Worm (Caenorhabditis elegans): ENCODE measurements around the gene R151.1.

R151.1 gene

DNA sequence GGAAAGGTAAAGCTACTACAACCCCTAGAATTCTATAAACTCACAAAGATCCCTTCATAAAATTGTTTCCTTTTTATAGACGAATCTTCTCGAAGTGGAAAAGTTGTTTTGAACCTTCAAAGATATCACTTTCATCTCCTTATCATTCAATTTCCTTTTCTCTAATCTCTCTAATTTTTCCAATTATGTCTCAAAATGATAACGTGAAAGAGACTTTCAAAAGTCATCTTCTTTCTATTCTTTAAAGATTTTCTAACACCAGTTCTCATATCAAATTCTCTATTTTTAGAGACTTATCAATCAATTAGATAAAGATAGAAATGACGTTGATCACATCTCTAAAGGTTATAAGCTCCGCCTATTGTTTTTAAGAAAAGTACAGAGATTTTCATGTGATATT, 16.9 kb upstream of the R151.1 start:
- peak; percentile 32 for TF ChIP-seq nhr-43 (tag; optimal IDR thresholded peaks at IDR 0.05; ENCODE audit: poor library complexity, severe bottlenecking)
- TF ChIP-seq nhr-76 (tag; optimal IDR thresholded peaks at IDR 0.05) = no peak
- no peak for TF ChIP-seq lsy-12 (tag; optimal IDR thresholded peaks at IDR 0.05)
- TF ChIP-seq nhr-23 (tag; optimal IDR thresholded peaks at IDR 0.05) = peak; percentile 47
- no peak for TF ChIP-seq ceh-28 (tag; optimal IDR thresholded peaks at IDR 0.05)
- TF ChIP-seq nhr-25 (tag; optimal IDR thresholded peaks at IDR 0.05) = peak; percentile 5

DNA sequence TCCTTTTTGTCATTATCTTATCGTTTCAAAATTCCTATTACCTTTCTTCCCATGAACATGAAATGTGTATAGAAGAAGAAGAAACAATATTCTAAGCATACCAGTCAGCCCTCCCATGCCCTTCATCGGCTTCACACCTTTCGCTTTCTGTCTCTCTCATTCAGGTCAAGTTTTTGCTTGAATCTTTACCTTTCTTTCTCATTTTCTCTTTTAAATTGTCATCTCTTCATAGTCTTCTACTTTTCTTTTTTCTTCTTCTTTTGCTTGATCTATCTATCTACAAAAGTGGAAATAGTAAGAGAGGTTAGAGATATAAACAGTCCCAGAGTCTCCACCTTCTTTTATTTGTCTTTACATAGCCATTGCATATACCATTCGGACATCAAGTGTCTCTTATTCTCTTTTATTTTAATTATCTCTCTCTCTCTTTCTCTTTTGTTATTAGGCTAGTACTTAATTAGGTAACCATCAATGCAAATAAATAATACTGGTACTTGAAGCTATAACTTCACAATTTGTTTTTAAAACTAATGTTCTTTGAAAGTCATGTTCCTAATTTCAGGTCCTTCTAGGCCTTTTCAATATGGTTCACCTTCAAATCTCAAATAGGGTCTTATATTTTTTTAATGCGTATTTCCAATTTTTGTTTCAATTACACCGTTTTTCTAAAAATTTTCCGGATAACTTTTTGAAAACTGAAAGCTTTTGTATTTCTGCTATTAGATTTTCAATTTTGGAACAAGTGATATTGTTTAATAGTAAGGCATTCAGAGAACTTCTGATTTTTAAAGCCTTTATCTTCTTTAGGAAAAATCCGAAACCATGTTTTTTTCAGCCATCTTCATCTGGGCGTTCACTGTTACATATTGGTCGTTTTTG, 14.7 kb upstream of the R151.1 start, which contains the start of gene dpy-31:
Gene dpy-31 (plus strand): TSS at position 829 of the 879 bp plus-strand sequence.
- no peak for TF ChIP-seq mdl-1 (tag; optimal IDR thresholded peaks at IDR 0.05)
- TF ChIP-seq nhr-23 (tag; optimal IDR thresholded peaks at IDR 0.05) = peak; percentile 89
- peak; percentile 80 for TF ChIP-seq nhr-25 (tag; optimal IDR thresholded peaks at IDR 0.05)
- TF ChIP-seq nhr-43 (tag; optimal IDR thresholded peaks at IDR 0.05; ENCODE audit: poor library complexity, severe bottlenecking) = peak; percentile 62
- TF ChIP-seq ceh-28 (tag; optimal IDR thresholded peaks at IDR 0.05) = no peak
- TF ChIP-seq elt-3 (tag; optimal IDR thresholded peaks at IDR 0.05) = peak in 1 of 3 experiments; percentile 47
- no peak for TF ChIP-seq lin-39 (tag; optimal IDR thresholded peaks at IDR 0.05)
- TF ChIP-seq nhr-12 (tag; optimal IDR thresholded peaks at IDR 0.05) = no peak
- no peak for TF ChIP-seq ceh-82 (tag; optimal IDR thresholded peaks at IDR 0.05)

DNA sequence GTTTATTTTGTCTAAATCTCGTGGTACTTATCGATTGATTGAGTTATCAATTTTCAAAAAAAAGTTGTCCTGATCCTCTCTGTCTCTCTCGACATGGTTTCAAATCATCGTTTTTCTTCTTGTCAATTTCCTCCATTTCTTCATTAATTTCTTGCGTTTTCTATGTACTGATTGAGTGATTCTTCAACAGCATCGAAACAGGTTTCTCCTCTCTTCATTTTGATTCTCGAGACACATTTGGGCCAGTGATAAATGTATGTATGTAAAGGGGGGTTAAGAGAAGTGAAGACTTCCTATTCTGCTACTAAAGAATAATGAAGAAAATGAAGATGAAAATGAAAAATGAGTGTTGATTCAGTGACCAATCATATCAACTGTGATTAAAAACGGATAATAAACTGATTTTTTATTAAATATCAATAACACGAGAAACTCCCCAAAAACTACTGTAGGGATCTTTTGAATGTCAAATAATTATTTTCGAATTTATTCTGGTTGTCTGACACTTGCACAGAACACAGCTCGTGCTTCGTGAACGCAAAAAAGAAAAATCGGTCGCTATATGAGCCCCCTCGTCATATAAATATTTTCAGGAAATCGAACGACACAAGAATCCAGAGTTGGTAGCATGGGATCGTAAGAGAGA, 13.1 kb upstream of the R151.1 start:
- TF ChIP-seq nhr-23 (tag; optimal IDR thresholded peaks at IDR 0.05) (peak; percentile 68), unc-39 (tag; optimal IDR thresholded peaks at IDR 0.05) (no peak), elt-3 (tag; optimal IDR thresholded peaks at IDR 0.05) (peak in 1 of 3 experiments; percentile 44), lsy-12 (tag; optimal IDR thresholded peaks at IDR 0.05) (peak; percentile 5), hmg-11 (tag; optimal IDR thresholded peaks at IDR 0.05) (no peak), ztf-4 (tag; optimal IDR thresholded peaks at IDR 0.05) (no peak), nhr-28 (tag; optimal IDR thresholded peaks at IDR 0.05) (no peak), nhr-25 (tag; optimal IDR thresholded peaks at IDR 0.05) (peak; percentile 58), ceh-28 (tag; optimal IDR thresholded peaks at IDR 0.05) (peak; percentile 49)

ce11 chrIII:7207903-7208497, 8.3 kb upstream of the R151.1 start, which contains the start of gene rpl-6:
Gene rpl-6, plus strand, starts transcription at chrIII:7208447.
- peak; percentile 98 for TF ChIP-seq nhr-23 (tag; optimal IDR thresholded peaks at IDR 0.05)
- peak; percentile 13 for TF ChIP-seq ztf-4 (tag; optimal IDR thresholded peaks at IDR 0.05)
- no peak for TF ChIP-seq nhr-28 (tag; optimal IDR thresholded peaks at IDR 0.05)
- no peak for TF ChIP-seq eor-1 (tag; optimal IDR thresholded peaks at IDR 0.05)
- TF ChIP-seq egl-27 (tag; optimal IDR thresholded peaks at IDR 0.05) = peak; percentile 72
- TF ChIP-seq R02D3.7 (tag; optimal IDR thresholded peaks at IDR 0.05) = peak; percentile 84
- TF ChIP-seq fkh-2 (tag; optimal IDR thresholded peaks at IDR 0.05) = no peak
- TF ChIP-seq unc-62 (GFP tag; optimal IDR thresholded peaks at IDR 0.05) = no peak
- TF ChIP-seq ceh-9 (tag; optimal IDR thresholded peaks at IDR 0.05) = no peak
- peak; percentile 22 for TF ChIP-seq ZK546.5 (tag; optimal IDR thresholded peaks at IDR 0.05)
- no peak for TF ChIP-seq nhr-237 (tag; optimal IDR thresholded peaks at IDR 0.05)
- peak; percentile 60 for TF ChIP-seq ceh-28 (tag; optimal IDR thresholded peaks at IDR 0.05)
- peak; percentile 79 for TF ChIP-seq nhr-43 (tag; optimal IDR thresholded peaks at IDR 0.05; ENCODE audit: poor library complexity, severe bottlenecking)
- TF ChIP-seq ztf-11 (tag; optimal IDR thresholded peaks at IDR 0.05) = no peak
- TF ChIP-seq mdl-1 (tag; optimal IDR thresholded peaks at IDR 0.05) = no peak
- TF ChIP-seq jun-1 (tag; optimal IDR thresholded peaks at IDR 0.05) = peak; percentile 35
- peak; percentile 37 for TF ChIP-seq tbx-2 (tag; optimal IDR thresholded peaks at IDR 0.05)
- TF ChIP-seq nfya-1 (tag; optimal IDR thresholded peaks at IDR 0.05; ENCODE audit: insufficient read depth) = peak; percentile 98
- peak; percentile 98 for TF ChIP-seq pha-4 (tag; optimal IDR thresholded peaks at IDR 0.05)
- TF ChIP-seq snpc-4 (tag; optimal IDR thresholded peaks at IDR 0.05) = peak; percentile 48
- no peak for TF ChIP-seq nhr-67 (tag; optimal IDR thresholded peaks at IDR 0.05)
- peak; percentile 88 for TF ChIP-seq nhr-25 (tag; optimal IDR thresholded peaks at IDR 0.05)
- TF ChIP-seq sea-2 (GFP tag; optimal IDR thresholded peaks at IDR 0.05) = no peak
- no peak for TF ChIP-seq daf-12 (tag; optimal IDR thresholded peaks at IDR 0.05)
- TF ChIP-seq nhr-76 (tag; optimal IDR thresholded peaks at IDR 0.05) = peak; percentile 1
- TF ChIP-seq elt-1 (tag; optimal IDR thresholded peaks at IDR 0.05) = peak; percentile 18
- TF ChIP-seq mml-1 (tag; optimal IDR thresholded peaks at IDR 0.05) = no peak
- peak; percentile 81 for TF ChIP-seq hmg-11 (tag; optimal IDR thresholded peaks at IDR 0.05)
- peak in 1 of 3 experiments; percentile 72 for TF ChIP-seq elt-3 (tag; optimal IDR thresholded peaks at IDR 0.05)
- peak; percentile 59 for TF ChIP-seq ama-1 (optimal IDR thresholded peaks at IDR 0.05)
- TF ChIP-seq nhr-77 (tag; optimal IDR thresholded peaks at IDR 0.05) = no peak
- TF ChIP-seq lsy-12 (tag; optimal IDR thresholded peaks at IDR 0.05) = peak; percentile 90
- TF ChIP-seq zag-1 (tag; optimal IDR thresholded peaks at IDR 0.05) = no peak
- TF ChIP-seq nhr-12 (tag; optimal IDR thresholded peaks at IDR 0.05) = no peak
- TF ChIP-seq nhr-11 (tag; optimal IDR thresholded peaks at IDR 0.05) = no peak
- peak; percentile 73 for TF ChIP-seq lin-39 (tag; optimal IDR thresholded peaks at IDR 0.05)
- peak; percentile 67 for TF ChIP-seq pqm-1 (tag; optimal IDR thresholded peaks at IDR 0.05)
- TF ChIP-seq aly-2 (tag; optimal IDR thresholded peaks at IDR 0.05) = no peak

All from whole organism, L3 larva.